Worm (Caenorhabditis elegans) whole organism, L4/young adult: ENCODE data around the gene idpc-2.

Source experiments
- W03F9.2 ChIP-seq: fragments of 150-350 bp; optimal IDR thresholded peaks from 2 replicates; lab custom pipeline; 2014; ENCODE audit warnings: missing biosample characterization, missing genetic modification characterization
- him-1 ChIP-seq: sonication (generic microtip); optimal IDR thresholded peaks from 2 replicates; lab custom pipeline; 2016; ENCODE audit warnings: missing genotype, missing genetic modification reagents, missing genetic modification characterization, missing compliant biosample characterization

DNA sequence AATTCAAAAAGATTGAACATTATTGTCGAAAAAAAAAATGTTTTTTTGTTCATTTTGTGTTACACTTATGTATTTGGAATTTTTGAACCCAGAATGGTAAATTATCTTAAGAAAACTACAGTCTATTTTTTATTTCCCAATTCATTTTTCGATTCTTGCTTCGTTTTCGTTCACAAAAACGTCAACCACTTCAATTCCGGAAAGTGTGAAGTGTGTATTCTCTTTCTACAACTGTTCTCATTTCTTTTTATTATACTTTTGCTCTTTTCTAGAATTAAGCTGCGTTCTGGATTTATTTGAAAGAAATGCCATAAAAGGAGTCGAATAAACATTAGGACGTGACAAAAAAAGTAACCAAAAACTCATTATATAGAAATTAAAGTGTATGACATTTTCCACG is 1.2 kb upstream of the idpc-2 start, which contains the start of gene F41E6.1:
- TF ChIP-seq W03F9.2 (tag; lab: Kevin White, UChicago) (no peak), him-1 (tag; lab: Kevin White, UChicago) (no peak)
